Worm (Caenorhabditis elegans): ENCODE data around the gene R05A10.2.

DNA sequence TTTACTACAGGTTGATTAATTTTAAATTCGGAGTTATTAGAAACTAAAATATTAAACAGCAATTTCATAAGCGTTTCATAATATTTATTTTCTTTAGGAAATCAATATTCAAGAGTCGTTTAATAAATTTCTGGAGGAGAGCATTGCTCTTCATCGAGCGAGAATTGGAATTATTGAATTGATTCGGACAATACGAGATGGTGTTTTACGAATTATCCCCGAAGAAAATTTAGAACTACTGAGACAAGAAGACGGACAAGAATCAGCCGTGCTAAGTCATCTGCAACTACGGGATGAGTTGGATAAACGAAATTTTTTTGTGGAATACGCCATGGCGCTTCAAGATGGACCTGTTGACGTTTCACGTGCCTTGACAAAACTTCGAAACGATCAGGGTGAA is 17.2 kb downstream of the R05A10.2 start:
- TF ChIP-seq lsy-2 (tag; optimal IDR thresholded peaks at IDR 0.05) (no peak), nhr-25 (tag; optimal IDR thresholded peaks at IDR 0.05) (no peak), C34F6.9 (tag; optimal IDR thresholded peaks at IDR 0.05) (no peak)

Measured in whole organism, L2 larva.